Worm (Caenorhabditis elegans) whole organism, early embryonic: ENCODE measurements around the gene Y57G11C.43.

ENCODE experiments used
- B0310.2 ChIP-seq: sonication (generic microtip); optimal IDR thresholded peaks from 2 replicates; lab custom pipeline; 2016; ENCODE audit warnings: mild to moderate bottlenecking, missing genetic modification characterization, missing compliant biosample characterization
- F13C5.2 ChIP-seq: sonication (generic microtip); optimal IDR thresholded peaks from 2 replicates; lab custom pipeline; 2017; ENCODE audit warnings: mild to moderate bottlenecking, missing genetic modification characterization, inconsistent platforms, missing compliant biosample characterization
- aly-1 ChIP-seq: sonication (generic microtip); optimal IDR thresholded peaks from 2 replicates; lab custom pipeline; 2016; ENCODE audit warnings: missing genetic modification characterization, missing compliant biosample characterization
- ama-1 ChIP-seq: fragments of 150-350 bp; optimal IDR thresholded peaks from 2 replicates; lab custom pipeline; 2014
- ceh-13 ChIP-seq: fragments of 200-800 bp; sonication (Bioruptor generic); optimal IDR thresholded peaks from 2 replicates; lab custom pipeline; 2018; ENCODE audit warnings: mild to moderate bottlenecking, missing genetic modification characterization, missing compliant biosample characterization
- ceh-36 ChIP-seq: sonication (generic microtip); optimal IDR thresholded peaks from 2 replicates; lab custom pipeline; 2016; ENCODE audit warnings: missing genetic modification characterization, inconsistent platforms, missing compliant biosample characterization
- ets-7 ChIP-seq: sonication (generic microtip); optimal IDR thresholded peaks from 2 replicates; lab custom pipeline; 2016; ENCODE audit warnings: missing genotype, missing genetic modification characterization, missing compliant biosample characterization
- flt-1 ChIP-seq: fragments of 200-800 bp; sonication (Bioruptor generic); IDR thresholded peaks from 2 replicates; pipeline ENCODE4 v1.3.6; 2022; ENCODE audit warnings: missing genetic modification characterization, missing compliant biosample characterization
- hmbx-1 ChIP-seq: sonication (generic microtip); optimal IDR thresholded peaks from 2 replicates; lab custom pipeline; 2016; ENCODE audit warnings: mild to moderate bottlenecking, missing genetic modification characterization, missing compliant biosample characterization
- hmg-4 ChIP-seq: fragments of 200-800 bp; sonication (Bioruptor generic); optimal IDR thresholded peaks from 2 replicates; lab custom pipeline; 2018; ENCODE audit warnings: mild to moderate bottlenecking, missing genetic modification characterization, missing compliant biosample characterization
- hnd-1 ChIP-seq: sonication (generic microtip); optimal IDR thresholded peaks from 2 replicates; lab custom pipeline; 2016; ENCODE audit warnings: missing genetic modification characterization, missing compliant biosample characterization
- pes-1 ChIP-seq: fragments of 200-800 bp; sonication (Bioruptor generic); IDR thresholded peaks from 2 replicates; pipeline ENCODE4 v1.3.6; 2022; ENCODE audit warnings: missing genetic modification reagents, missing genetic modification characterization, missing compliant biosample characterization
- scrt-1 ChIP-seq: fragments of 200-800 bp; sonication (Bioruptor generic); IDR thresholded peaks from 2 replicates; pipeline ENCODE4 v1.3.6; 2022; ENCODE audit warnings: missing genetic modification characterization, missing compliant biosample characterization
- sea-1 ChIP-seq: fragments of 200-800 bp; sonication (Bioruptor generic); conservative IDR thresholded peaks from 2 replicates; pipeline ENCODE4 v1.3.6; 2022; ENCODE audit warnings: missing genetic modification characterization, missing compliant biosample characterization
- tbx-11 ChIP-seq: fragments of 200-800 bp; sonication (Bioruptor generic); IDR thresholded peaks from 2 replicates; pipeline ENCODE4 v1.3.6; 2022; ENCODE audit warnings: missing genetic modification characterization, missing compliant biosample characterization
- tbx-37 ChIP-seq: fragments of 200-800 bp; sonication (Bioruptor generic); conservative IDR thresholded peaks from 2 replicates; pipeline ENCODE4 v1.3.6; 2022; ENCODE audit warnings: missing genetic modification reagents, missing genetic modification characterization, missing compliant biosample characterization
- tra-4 ChIP-seq: sonication (generic microtip); optimal IDR thresholded peaks from 2 replicates; lab custom pipeline; 2017; ENCODE audit warnings: missing genetic modification characterization, missing compliant biosample characterization

The Y57G11C.43 gene

DNA sequence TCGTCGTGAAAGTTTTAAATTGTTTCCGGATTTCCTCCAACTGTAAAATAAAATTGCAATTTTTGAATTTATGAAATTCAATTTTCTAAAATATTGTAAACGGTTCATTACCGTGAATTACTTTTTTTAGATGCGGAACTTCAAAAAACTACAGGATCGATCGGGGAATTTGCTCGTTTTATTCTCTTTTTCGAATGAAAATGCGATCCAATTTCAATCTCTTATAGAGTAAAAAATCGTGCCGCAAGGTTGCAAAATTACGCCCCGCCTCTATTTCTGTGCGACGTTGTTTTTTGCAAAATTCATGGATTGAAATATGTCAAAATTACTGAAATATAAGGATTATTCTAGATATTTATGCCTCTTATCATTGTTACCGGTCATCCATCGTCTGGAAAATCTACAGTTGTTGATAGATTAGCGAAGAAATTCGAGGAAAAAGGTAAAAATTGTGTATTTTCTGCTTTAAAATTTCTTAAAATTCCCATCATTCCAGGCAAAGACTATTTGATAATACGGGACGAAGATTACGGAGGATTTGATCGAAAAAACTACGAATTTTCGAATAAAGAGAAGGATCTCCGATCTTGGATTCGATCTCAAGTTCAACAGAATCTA is at the start of gene Y57G11C.43:
Y57G11C.43 (plus strand) TSS at position 224 of the 618 bp plus-strand sequence.
- TF ChIP-seq scrt-1 (GFP tag; lab: Robert Waterston, UW) (no peak), hmbx-1 (tag; lab: Kevin White, UChicago) (no peak), aly-1 (tag; lab: Kevin White, UChicago) (no peak), ceh-13 (GFP tag; lab: Kevin White, UChicago) (no peak), ama-1 (lab: Kevin White, UChicago) (no peak), ets-7 (tag; lab: Kevin White, UChicago) (no peak), hmg-4 (GFP tag; lab: Kevin White, UChicago) (no peak), tra-4 (no peak), ceh-36 (tag; lab: Kevin White, UChicago) (no peak), hnd-1 (tag; lab: Kevin White, UChicago) (no peak), F13C5.2 (tag; lab: Kevin White, UChicago) (no peak), sea-1 (GFP tag; lab: Robert Waterston, UW) (no peak), tbx-37 (GFP tag; lab: Robert Waterston, UW) (no peak), B0310.2 (tag; lab: Kevin White, UChicago) (no peak), flt-1 (no peak), tbx-11 (no peak), pes-1 (no peak)

DNA sequence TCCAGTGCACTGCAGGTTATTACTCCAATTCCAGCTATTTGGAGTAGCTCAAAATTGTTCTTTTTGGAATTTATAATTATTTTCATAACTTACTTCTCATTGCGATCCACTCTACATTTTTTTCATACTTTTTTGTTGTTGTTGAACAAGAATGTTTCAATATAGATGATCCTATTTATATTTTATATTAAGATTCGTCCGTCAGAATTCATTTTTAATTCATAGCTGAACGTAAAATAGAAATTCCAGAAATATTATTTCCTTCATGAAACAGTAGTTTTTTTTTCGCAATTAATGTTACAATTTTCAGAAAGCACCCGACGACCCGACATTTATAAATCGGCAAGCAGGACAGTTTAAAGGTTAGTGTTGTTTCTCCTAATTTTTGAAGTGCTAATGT is 41.0 kb upstream of the Y57G11C.43 start, which contains the start of gene Y57G11C.42:
Y57G11C.42 (plus strand) TSS at position 301 of the 400 bp plus-strand sequence.
- TF ChIP-seq pes-1 = no peak
- TF ChIP-seq tra-4 = no peak
- TF ChIP-seq F13C5.2 (tag; lab: Kevin White, UChicago) = no peak
- no peak for TF ChIP-seq tbx-11
- no peak for TF ChIP-seq aly-1 (tag; lab: Kevin White, UChicago)
- no peak for TF ChIP-seq flt-1
- no peak for TF ChIP-seq B0310.2 (tag; lab: Kevin White, UChicago)
- TF ChIP-seq hmbx-1 (tag; lab: Kevin White, UChicago) = no peak

DNA sequence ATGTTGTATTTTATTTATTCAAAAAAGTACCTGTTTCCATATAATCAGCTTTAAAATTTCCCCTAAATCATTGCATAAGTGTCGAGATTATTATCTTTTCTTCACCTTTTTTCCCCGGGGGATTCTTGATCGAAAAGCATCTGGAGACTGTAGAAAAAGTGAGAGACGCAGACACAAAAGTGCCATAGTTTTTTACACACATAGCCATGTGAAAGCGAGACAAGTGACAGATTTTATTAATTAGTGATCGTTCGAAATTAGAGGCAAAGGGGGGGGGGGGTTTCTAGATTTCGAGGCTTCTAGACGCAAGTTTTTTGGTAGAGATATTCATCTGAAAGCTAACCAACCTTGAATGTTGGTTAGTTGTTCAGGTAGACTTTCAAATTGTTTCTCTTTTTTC is 40.0 kb upstream of the Y57G11C.43 start:
- TF ChIP-seq hnd-1 (tag; lab: Kevin White, UChicago) (no peak), B0310.2 (tag; lab: Kevin White, UChicago) (no peak), ets-7 (tag; lab: Kevin White, UChicago) (no peak), aly-1 (tag; lab: Kevin White, UChicago) (no peak), sea-1 (GFP tag; lab: Robert Waterston, UW) (no peak), hmg-4 (GFP tag; lab: Kevin White, UChicago) (no peak), hmbx-1 (tag; lab: Kevin White, UChicago) (no peak), ama-1 (lab: Kevin White, UChicago) (no peak)

DNA sequence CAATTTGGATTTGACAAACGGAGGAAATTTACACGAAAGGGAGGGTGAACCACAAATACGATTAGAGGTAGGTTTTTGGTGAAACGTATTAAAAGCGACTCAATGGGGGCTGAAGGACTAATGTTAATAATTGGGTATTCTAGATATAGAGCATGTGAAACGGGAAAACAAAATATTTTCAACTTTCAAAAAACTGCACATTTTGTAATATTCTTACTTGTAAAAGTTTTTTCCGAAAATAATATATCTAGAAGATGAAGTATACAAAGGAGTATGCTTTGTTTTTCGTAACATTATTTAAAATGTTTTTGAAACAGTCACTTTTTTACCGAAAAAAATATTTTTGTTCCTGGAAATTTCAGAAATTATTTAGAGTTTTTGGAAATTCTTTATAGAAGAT is 27.3 kb upstream of the Y57G11C.43 start:
- TF ChIP-seq aly-1 (tag; lab: Kevin White, UChicago) (no peak), tbx-11 (no peak), tra-4 (no peak), flt-1 (no peak), ceh-13 (GFP tag; lab: Kevin White, UChicago) (no peak), B0310.2 (tag; lab: Kevin White, UChicago) (no peak), sea-1 (GFP tag; lab: Robert Waterston, UW) (no peak), scrt-1 (GFP tag; lab: Robert Waterston, UW) (no peak), hnd-1 (tag; lab: Kevin White, UChicago) (no peak), ceh-36 (tag; lab: Kevin White, UChicago) (no peak), tbx-37 (GFP tag; lab: Robert Waterston, UW) (no peak), pes-1 (no peak), ets-7 (tag; lab: Kevin White, UChicago) (no peak), F13C5.2 (tag; lab: Kevin White, UChicago) (no peak), ama-1 (lab: Kevin White, UChicago) (no peak), hmg-4 (GFP tag; lab: Kevin White, UChicago) (no peak)

- TF ChIP-seq tbx-11 = no peak
- no peak for TF ChIP-seq aly-1 (tag; lab: Kevin White, UChicago)
- no peak for TF ChIP-seq hmbx-1 (tag; lab: Kevin White, UChicago)
- TF ChIP-seq pes-1 = no peak
- TF ChIP-seq ama-1 (lab: Kevin White, UChicago) = no peak
- TF ChIP-seq hmg-4 (GFP tag; lab: Kevin White, UChicago) = no peak
- no peak for TF ChIP-seq tra-4
- no peak for TF ChIP-seq ceh-36 (tag; lab: Kevin White, UChicago)
- TF ChIP-seq F13C5.2 (tag; lab: Kevin White, UChicago) = no peak
- no peak for TF ChIP-seq sea-1 (GFP tag; lab: Robert Waterston, UW)
- TF ChIP-seq ets-7 (tag; lab: Kevin White, UChicago) = no peak
- TF ChIP-seq B0310.2 (tag; lab: Kevin White, UChicago) = no peak
- no peak for TF ChIP-seq flt-1
- no peak for TF ChIP-seq scrt-1 (GFP tag; lab: Robert Waterston, UW)
- TF ChIP-seq ceh-13 (GFP tag; lab: Kevin White, UChicago) = no peak
- no peak for TF ChIP-seq tbx-37 (GFP tag; lab: Robert Waterston, UW)
- no peak for TF ChIP-seq hnd-1 (tag; lab: Kevin White, UChicago)
These were observed 14.3 kb upstream of the Y57G11C.43 start, which contains the start of gene Y57G11C.499 for ce11 chrIV:14754912-14755311. Gene Y57G11C.499, minus strand, starts transcription at chrIV:14754934.

- TF ChIP-seq aly-1 (tag; lab: Kevin White, UChicago) (no peak), tra-4 (no peak), ets-7 (tag; lab: Kevin White, UChicago) (no peak), hnd-1 (tag; lab: Kevin White, UChicago) (no peak), pes-1 (no peak), hmg-4 (GFP tag; lab: Kevin White, UChicago) (no peak)
These were observed 11.5 kb upstream of the Y57G11C.43 start for ce11 chrIV:14757786-14758185.

DNA sequence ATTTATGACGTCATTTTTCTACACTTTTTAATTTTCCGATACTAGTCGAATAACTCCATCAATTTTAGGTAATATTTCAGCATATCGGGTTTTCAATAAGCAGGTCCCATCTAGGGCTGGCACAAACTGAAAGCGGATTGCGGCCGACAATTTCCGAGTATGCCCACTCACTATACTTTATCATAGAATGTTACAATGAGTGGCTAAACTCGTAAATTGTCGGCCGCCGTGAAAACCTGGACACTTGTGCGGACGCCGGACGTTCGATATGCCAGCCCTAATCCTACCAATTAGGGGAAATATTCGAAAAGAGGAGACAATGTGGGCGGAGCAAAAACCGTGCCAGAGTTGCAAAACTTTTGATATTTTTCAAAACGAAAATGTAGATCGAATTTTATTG is 9.6 kb upstream of the Y57G11C.43 start:
- TF ChIP-seq sea-1 (GFP tag; lab: Robert Waterston, UW) (no peak), hnd-1 (tag; lab: Kevin White, UChicago) (no peak), ama-1 (lab: Kevin White, UChicago) (no peak), scrt-1 (GFP tag; lab: Robert Waterston, UW) (no peak), hmg-4 (GFP tag; lab: Kevin White, UChicago) (no peak), flt-1 (no peak), aly-1 (tag; lab: Kevin White, UChicago) (no peak), hmbx-1 (tag; lab: Kevin White, UChicago) (no peak), pes-1 (no peak), B0310.2 (tag; lab: Kevin White, UChicago) (no peak), F13C5.2 (tag; lab: Kevin White, UChicago) (no peak), ceh-36 (tag; lab: Kevin White, UChicago) (no peak), tra-4 (no peak), ceh-13 (GFP tag; lab: Kevin White, UChicago) (no peak), tbx-11 (no peak), ets-7 (tag; lab: Kevin White, UChicago) (no peak), tbx-37 (GFP tag; lab: Robert Waterston, UW) (no peak)
